Fruit fly (Drosophila melanogaster) whole organism, embryonic: Measurements from ENCODE around the gene capu.

Source experiments
- Hsf ChIP-seq: fragments of 200-800 bp; sonication (Bioruptor generic); optimal IDR thresholded peaks from 3 replicates; lab custom pipeline; 2016; ENCODE audit warnings: missing biosample characterization, missing genetic modification characterization
- grau ChIP-seq: fragments of 200-800 bp; optimal IDR thresholded peaks from 3 replicates; lab custom pipeline; 2019; ENCODE audit warnings: missing biosample characterization, mild to moderate bottlenecking, missing genetic modification characterization, moderate library complexity
- p53 ChIP-seq: fragments of 200-800 bp; sonication (Bioruptor generic); optimal IDR thresholded peaks from 2 replicates; lab custom pipeline; 2016; ENCODE audit warnings: missing biosample characterization, missing genetic modification characterization
- shn ChIP-seq: fragments of 200-800 bp; sonication (Bioruptor generic); optimal IDR thresholded peaks from 3 replicates; lab custom pipeline; 2016; ENCODE audit warnings: missing biosample characterization, missing genetic modification characterization

- TF ChIP-seq Hsf (no peak), p53 (no peak), grau (tag; lab: Kevin White, UChicago) (no peak), shn (no peak)
Observed at dm6 chr2L:3847908-3848307, 54.8 kb downstream of the capu start.
